Worm (Caenorhabditis elegans) whole organism, young adult: ENCODE results near the gene F36H5.13.

ENCODE experiments used
- C06A6.2 ChIP-seq: fragments of 200-800 bp; sonication (Bioruptor generic); conservative IDR thresholded peaks from 2 replicates; pipeline ENCODE4 v1.3.6; 2022; ENCODE audit warnings: missing genetic modification characterization, missing compliant biosample characterization
- F37B4.10 ChIP-seq: fragments of 200-800 bp; sonication (Bioruptor generic); IDR thresholded peaks from 2 replicates; pipeline ENCODE4 v1.3.6; 2022; ENCODE audit warnings: missing genetic modification characterization, missing compliant biosample characterization
- K12H6.12 ChIP-seq: fragments of 200-800 bp; sonication (Bioruptor generic); optimal IDR thresholded peaks from 2 replicates; lab custom pipeline; 2018; ENCODE audit warnings: mild to moderate bottlenecking, missing genetic modification characterization, missing compliant biosample characterization
- cebp-1 ChIP-seq, 2 experiments: fragments of 200-800 bp in 1 of 2; sonication (Bioruptor generic) in 1 of 2; sonication (generic microtip) in 1 of 2; IDR thresholded peaks in 1 of 2; optimal IDR thresholded peaks in 1 of 2; 2 replicates each; pipeline versions ENCODE4 v1.3.6 to Lab custom; 2017 to 2022; ENCODE audit warnings: missing compliant biosample characterization in 2 of 2, missing genetic modification characterization in 2 of 2, mild to moderate bottlenecking in 1 of 2, missing genetic modification reagents in 1 of 2, moderate library complexity in 1 of 2
- die-1 ChIP-seq: sonication (generic microtip); optimal IDR thresholded peaks from 2 replicates; lab custom pipeline; 2016; ENCODE audit warnings: missing genotype, mild to moderate bottlenecking, missing genetic modification characterization, missing compliant biosample characterization
- ets-4 ChIP-seq: fragments of 200-800 bp; sonication (Bioruptor generic); optimal IDR thresholded peaks from 2 replicates; lab custom pipeline; 2018; ENCODE audit warnings: mild to moderate bottlenecking, missing genetic modification characterization, missing compliant biosample characterization
- madf-8 ChIP-seq: fragments of 200-800 bp; sonication (Bioruptor generic); conservative IDR thresholded peaks from 2 replicates; pipeline ENCODE4 v1.3.6; 2022; ENCODE audit warnings: missing genetic modification reagents, missing genetic modification characterization, missing compliant biosample characterization
- mes-4 ChIP-seq: sonication (generic microtip); optimal IDR thresholded peaks from 2 replicates; lab custom pipeline; 2016; ENCODE audit warnings: missing genotype, missing genetic modification characterization, missing compliant biosample characterization
- nhr-27 ChIP-seq: fragments of 200-800 bp; sonication (Bioruptor generic); optimal IDR thresholded peaks from 2 replicates; lab custom pipeline; 2018; ENCODE audit warnings: mild to moderate bottlenecking, missing genetic modification characterization, moderate library complexity, missing compliant biosample characterization
- nhr-80 ChIP-seq: sonication (generic microtip); optimal IDR thresholded peaks from 2 replicates; lab custom pipeline; 2016; ENCODE audit warnings: missing genetic modification characterization, missing compliant biosample characterization
- tbx-9 ChIP-seq: sonication (generic microtip); optimal IDR thresholded peaks from 2 replicates; lab custom pipeline; 2016; ENCODE audit warnings: borderline replicate concordance, missing genetic modification characterization, inconsistent platforms, missing compliant biosample characterization
- unc-130 ChIP-seq: sonication (generic microtip); optimal IDR thresholded peaks from 2 replicates; lab custom pipeline; 2016; ENCODE audit warnings: missing genetic modification reagents, missing genetic modification characterization, missing compliant biosample characterization
- unc-62 ChIP-seq: fragments of 150-350 bp; optimal IDR thresholded peaks from 2 replicates; lab custom pipeline; 2014; ENCODE audit warnings: missing biosample characterization, missing genetic modification reagents, missing genetic modification characterization

ce11 chrII:1730103-1730502 lies 20.2 kb downstream of the F36H5.13 start, which contains the start of gene ceh-81:
- TF ChIP-seq die-1 (tag; lab: Kevin White, UChicago) = no peak
- TF ChIP-seq mes-4 = no peak
- TF ChIP-seq unc-62 = no peak
- TF ChIP-seq madf-8 (GFP tag; lab: Robert Waterston, UW) = no peak
- TF ChIP-seq F37B4.10 (GFP tag; lab: Robert Waterston, UW) = no peak
- TF ChIP-seq C06A6.2 = no peak
- no peak for TF ChIP-seq nhr-27
- no peak for TF ChIP-seq K12H6.12 (tag; lab: Kevin White, UChicago)
- TF ChIP-seq nhr-80 (tag; lab: Kevin White, UChicago) = no peak
- TF ChIP-seq unc-130 = no peak
- TF ChIP-seq tbx-9 = no peak
- TF ChIP-seq ets-4 (GFP tag; lab: Kevin White, UChicago) = no peak
- TF ChIP-seq cebp-1 (GFP tag; IDR thresholded peaks at IDR 0.05; lab: Robert Waterston, UW) = no peak
- no peak for TF ChIP-seq cebp-1 (tag; optimal IDR thresholded peaks at IDR 0.05; lab: Kevin White, UChicago)
